Fruit fly (Drosophila melanogaster) whole organism, embryonic: ENCODE data around the gene Tom40.

Source experiments
- ATbp ChIP-seq: fragments of 200-800 bp; sonication (Bioruptor generic); optimal IDR thresholded peaks from 2 replicates; lab custom pipeline; 2017; ENCODE audit warnings: missing biosample characterization, mild to moderate bottlenecking, missing genetic modification characterization, missing genetic modification reagents
- Abd-B ChIP-seq: fragments of 200-800 bp; sonication (Bioruptor generic); optimal IDR thresholded peaks from 2 replicates; lab custom pipeline; 2018; ENCODE audit warnings: missing biosample characterization, mild to moderate bottlenecking, missing genetic modification characterization, moderate library complexity
- CG10543 ChIP-seq: fragments of 200-800 bp; sonication (Bioruptor generic); optimal IDR thresholded peaks from 3 replicates; lab custom pipeline; 2017; ENCODE audit warnings: missing biosample characterization, mild to moderate bottlenecking, missing genetic modification characterization, moderate library complexity
- CG11456 ChIP-seq: fragments of 200-800 bp; sonication (Bioruptor generic); IDR thresholded peaks from 3 replicates; pipeline ENCODE4 v1.3.6; 2022; ENCODE audit warnings: missing biosample characterization, missing genetic modification characterization
- CG11723 ChIP-seq: fragments of 200-800 bp; sonication (Bioruptor generic); optimal IDR thresholded peaks from 2 replicates; lab custom pipeline; 2017; ENCODE audit warnings: missing biosample characterization, mild to moderate bottlenecking, missing genetic modification characterization
- CG13424 ChIP-seq: fragments of 200-800 bp; sonication (Bioruptor generic); optimal IDR thresholded peaks from 2 replicates; lab custom pipeline; 2019; ENCODE audit warnings: missing biosample characterization, mild to moderate bottlenecking, missing genetic modification characterization, moderate library complexity
- CG17328 ChIP-seq: fragments of 200-800 bp; sonication (Bioruptor generic); IDR thresholded peaks from 2 replicates; pipeline ENCODE4 v1.3.6; 2022; ENCODE audit warnings: missing biosample characterization, missing genetic modification characterization
- CG2120 ChIP-seq: fragments of 200-800 bp; sonication (Bioruptor generic); optimal IDR thresholded peaks from 3 replicates; lab custom pipeline; 2016; ENCODE audit warnings: missing biosample characterization, missing genetic modification characterization
- CG32767 ChIP-seq: fragments of 200-800 bp; sonication (Bioruptor generic); IDR thresholded peaks from 2 replicates; pipeline ENCODE4 v1.3.6; 2022; ENCODE audit warnings: missing biosample characterization, missing genetic modification characterization
- CG42726 ChIP-seq: fragments of 200-800 bp; sonication (Bioruptor generic); IDR thresholded peaks from 2 replicates; pipeline ENCODE4 v1.3.6; 2022; ENCODE audit warnings: missing biosample characterization, missing genetic modification characterization; ENCODE audit not compliant: partially characterized antibody
- CG4424 ChIP-seq: fragments of 200-800 bp; sonication (Bioruptor generic); optimal IDR thresholded peaks from 3 replicates; lab custom pipeline; 2016; ENCODE audit warnings: missing biosample characterization, missing genetic modification characterization
- CG5180 ChIP-seq: fragments of 200-800 bp; sonication (Bioruptor generic); optimal IDR thresholded peaks from 3 replicates; lab custom pipeline; 2017; ENCODE audit warnings: missing biosample characterization, missing genetic modification characterization, mild to moderate bottlenecking, moderate library complexity, missing genetic modification reagents
- CG7357 ChIP-seq: fragments of 200-800 bp; sonication (Bioruptor generic); IDR thresholded peaks from 3 replicates; pipeline ENCODE4 v1.3.6; 2022; ENCODE audit warnings: missing biosample characterization, missing genetic modification characterization
- CG7928 ChIP-seq: fragments of 200-800 bp; sonication (Bioruptor generic); optimal IDR thresholded peaks from 2 replicates; lab custom pipeline; 2017; ENCODE audit warnings: missing biosample characterization, mild to moderate bottlenecking, missing genetic modification characterization
- CG8765 ChIP-seq: fragments of 200-800 bp; sonication (Bioruptor generic); IDR thresholded peaks from 2 replicates; pipeline ENCODE4 v1.3.6; 2022; ENCODE audit warnings: missing biosample characterization, missing genetic modification characterization
- CoRest ChIP-seq: fragments of 200-800 bp; sonication (Bioruptor generic); optimal IDR thresholded peaks from 3 replicates; lab custom pipeline; 2018; ENCODE audit warnings: missing biosample characterization, mild to moderate bottlenecking, missing genetic modification characterization, moderate library complexity
- Dfd ChIP-seq, 2 experiments: fragments of >200 bp; optimal IDR thresholded peaks; 2 replicates each; lab custom pipeline; 2017; ENCODE audit warnings: missing biosample characterization in 2 of 2, missing genetic modification characterization in 2 of 2
- Dip2 ChIP-seq: fragments of 200-800 bp; sonication (Bioruptor generic); IDR thresholded peaks from 2 replicates; pipeline ENCODE4 v1.3.6; 2022; ENCODE audit warnings: missing biosample characterization, missing genetic modification characterization
- Doc3 ChIP-seq: fragments of 200-800 bp; sonication (Bioruptor generic); IDR thresholded peaks from 3 replicates; pipeline ENCODE4 v1.3.6; 2022; ENCODE audit warnings: missing biosample characterization, missing genetic modification characterization; ENCODE audit not compliant: partially characterized antibody
- Dp ChIP-seq: fragments of 200-800 bp; sonication (Bioruptor generic); optimal IDR thresholded peaks from 2 replicates; lab custom pipeline; 2018; ENCODE audit warnings: missing biosample characterization, mild to moderate bottlenecking, missing genetic modification characterization, moderate library complexity
- Ets65A ChIP-seq: fragments of 200-800 bp; sonication (Bioruptor generic); peaks from one replicate; lab custom pipeline; 2016; ENCODE audit warnings: missing biosample characterization, missing genetic modification characterization
- Fer3 ChIP-seq: fragments of 200-800 bp; sonication (Bioruptor generic); optimal IDR thresholded peaks from 2 replicates; lab custom pipeline; 2018; ENCODE audit warnings: missing biosample characterization, mild to moderate bottlenecking, missing genetic modification characterization, moderate library complexity
- GATAe ChIP-seq: fragments of 200-800 bp; sonication (Bioruptor generic); conservative IDR thresholded peaks from 2 replicates; pipeline ENCODE4 v1.3.6; 2022; ENCODE audit warnings: missing biosample characterization, missing genetic modification characterization
- Hr39 ChIP-seq: fragments of >200 bp; optimal IDR thresholded peaks from 2 replicates; lab custom pipeline; 2017
- Lim3 ChIP-seq: fragments of 200-800 bp; sonication (Bioruptor generic); IDR thresholded peaks from 2 replicates; pipeline ENCODE4 v1.3.6; 2022; ENCODE audit warnings: missing biosample characterization, missing genetic modification characterization
- MBD-R2 ChIP-seq: fragments of 200-800 bp; sonication (Bioruptor generic); IDR thresholded peaks from 2 replicates; pipeline ENCODE4 v1.3.6; 2022; ENCODE audit warnings: missing biosample characterization, missing genetic modification characterization
- Med ChIP-seq: fragments of 200-800 bp; sonication (Bioruptor generic); peaks from one replicate; lab custom pipeline; 2016; ENCODE audit warnings: missing biosample characterization, missing genetic modification characterization, mild to moderate bottlenecking, inconsistent platforms, moderate library complexity
- Sry-β ChIP-seq: fragments of 200-800 bp; sonication (Bioruptor generic); optimal IDR thresholded peaks from 2 replicates; lab custom pipeline; 2018; ENCODE audit warnings: missing biosample characterization, mild to moderate bottlenecking, missing genetic modification characterization, moderate library complexity
- Sry-δ ChIP-seq: fragments of 200-800 bp; sonication (Bioruptor generic); optimal IDR thresholded peaks from 2 replicates; lab custom pipeline; 2016; ENCODE audit warnings: missing biosample characterization, missing genetic modification characterization
- YL-1 ChIP-seq: fragments of 200-800 bp; sonication (Bioruptor generic); optimal IDR thresholded peaks from 3 replicates; lab custom pipeline; 2017; ENCODE audit warnings: missing biosample characterization, mild to moderate bottlenecking, missing genetic modification characterization
- aop ChIP-seq: fragments of 200-800 bp; sonication (Bioruptor generic); IDR thresholded peaks from 2 replicates; pipeline ENCODE4 v1.3.6; 2022; ENCODE audit warnings: missing biosample characterization, missing genetic modification characterization
- cato ChIP-seq: fragments of 200-800 bp; sonication (Bioruptor generic); optimal IDR thresholded peaks from 2 replicates; lab custom pipeline; 2016; ENCODE audit warnings: missing biosample characterization, missing genetic modification characterization, borderline replicate concordance
- caup ChIP-seq: fragments of 200-800 bp; sonication (Bioruptor generic); optimal IDR thresholded peaks from 3 replicates; lab custom pipeline; 2017; ENCODE audit warnings: missing biosample characterization, mild to moderate bottlenecking, missing genetic modification characterization, moderate library complexity; ENCODE audit not compliant: severe bottlenecking
- ci ChIP-seq: fragments of 200-800 bp; sonication (Bioruptor generic); IDR thresholded peaks from 3 replicates; pipeline ENCODE4 v1.3.6; 2022; ENCODE audit warnings: missing biosample characterization, missing genetic modification characterization
- danr ChIP-seq: fragments of 200-800 bp; sonication (Bioruptor generic); IDR thresholded peaks from 2 replicates; pipeline ENCODE4 v1.3.6; 2022; ENCODE audit warnings: missing biosample characterization, missing genetic modification characterization
- dmrt99B ChIP-seq: fragments of 200-800 bp; sonication (Bioruptor generic); optimal IDR thresholded peaks from 2 replicates; lab custom pipeline; 2018; ENCODE audit warnings: missing biosample characterization, mild to moderate bottlenecking, missing genetic modification characterization, moderate library complexity
- fd102C ChIP-seq: fragments of 200-800 bp; sonication (Bioruptor generic); optimal IDR thresholded peaks from 2 replicates; lab custom pipeline; 2018; ENCODE audit warnings: missing biosample characterization, mild to moderate bottlenecking, missing genetic modification characterization, moderate library complexity
- fd3F ChIP-seq: fragments of 200-800 bp; sonication (Bioruptor generic); optimal IDR thresholded peaks from 2 replicates; lab custom pipeline; 2018; ENCODE audit warnings: missing biosample characterization, mild to moderate bottlenecking, missing genetic modification characterization, moderate library complexity
- gsb ChIP-seq: fragments of 200-800 bp; sonication (Bioruptor generic); IDR thresholded peaks from 2 replicates; pipeline ENCODE4 v1.3.6; 2022; ENCODE audit warnings: missing biosample characterization, missing genetic modification characterization
- hkb ChIP-seq, 2 experiments: fragments of 200-800 bp in 1 of 2; fragments of >200 bp in 1 of 2; sonication (Bioruptor generic) in 1 of 2; IDR thresholded peaks in 1 of 2; optimal IDR thresholded peaks in 1 of 2; 2 replicates each; pipeline versions ENCODE4 v1.3.6 to Lab custom; 2017 to 2022; ENCODE audit warnings: missing biosample characterization in 1 of 2, missing genetic modification characterization in 1 of 2
- luna ChIP-seq: fragments of 200-800 bp; sonication (Bioruptor generic); optimal IDR thresholded peaks from 2 replicates; lab custom pipeline; 2016; ENCODE audit warnings: missing biosample characterization, missing genetic modification characterization
- nerfin-1 ChIP-seq: fragments of 200-800 bp; sonication (Bioruptor generic); optimal IDR thresholded peaks from 3 replicates; lab custom pipeline; 2019; ENCODE audit warnings: missing biosample characterization, mild to moderate bottlenecking, missing genetic modification characterization, moderate library complexity
- odd ChIP-seq: fragments of 200-800 bp; sonication (Bioruptor generic); optimal IDR thresholded peaks from 2 replicates; lab custom pipeline; 2017; ENCODE audit warnings: missing biosample characterization, mild to moderate bottlenecking, missing genetic modification characterization
- pb ChIP-seq: fragments of 200-800 bp; sonication (Bioruptor generic); optimal IDR thresholded peaks from 3 replicates; lab custom pipeline; 2016; ENCODE audit warnings: missing biosample characterization, missing genetic modification characterization
- ssp ChIP-seq: fragments of 200-800 bp; sonication (Bioruptor generic); IDR thresholded peaks from 2 replicates; pipeline ENCODE4 v1.3.6; 2022; ENCODE audit warnings: missing biosample characterization, missing genetic modification characterization
- twi ChIP-seq: fragments of 200-800 bp; optimal IDR thresholded peaks from 2 replicates; lab custom pipeline; 2019; ENCODE audit warnings: missing biosample characterization, mild to moderate bottlenecking, missing genetic modification characterization, moderate library complexity
- vvl ChIP-seq: fragments of 200-800 bp; sonication (Bioruptor generic); IDR thresholded peaks from 2 replicates; pipeline ENCODE4 v1.3.6; 2022; ENCODE audit warnings: missing biosample characterization, missing genetic modification characterization
- zen ChIP-seq: fragments of 200-800 bp; sonication (Bioruptor generic); optimal IDR thresholded peaks from 3 replicates; lab custom pipeline; 2018; ENCODE audit warnings: missing biosample characterization, mild to moderate bottlenecking, missing genetic modification characterization, moderate library complexity

Gene Tom40

dm6 chrX:7698000-7698896, 38.4 kb upstream of the Tom40 start (continued):
- TF ChIP-seq Med (peak; percentile 98), CG2120 (GFP tag; lab: Kevin White, UChicago) (peak; percentile 97), nerfin-1 (peak; percentile 91), Abd-B (GFP tag; lab: Kevin White, UChicago) (peak; percentile 96), Hr39 (no peak), caup (GFP tag; lab: Kevin White, UChicago) (peak; percentile 95), CG11723 (peak; percentile 91), YL-1 (peak; percentile 84), Sry-β (peak; percentile 55), CG10543 (GFP tag; lab: Kevin White, UChicago) (peak; percentile 90), Doc3 (GFP tag; lab: Robert Waterston, UW) (no peak), GATAe (GFP tag; lab: Robert Waterston, UW) (peak; percentile 92), CG42726 (GFP tag; lab: Robert Waterston, UW) (no peak), CG8765 (GFP tag; lab: Robert Waterston, UW) (peak; percentile 74; the same call in 1 of the 2 replicates), gsb (peak; percentile 93), Sry-δ (GFP tag; lab: Kevin White, UChicago) (peak; percentile 57), dmrt99B (peak; percentile 98), ssp (GFP tag; lab: Robert Waterston, UW) (peak; percentile 87), CG32767 (GFP tag; lab: Robert Waterston, UW) (peak; percentile 96), danr (GFP tag; lab: Robert Waterston, UW) (peak; percentile 90), CG13424 (tag; lab: Kevin White, UChicago) (peak; percentile 96), Dp (GFP tag; lab: Kevin White, UChicago) (peak; percentile 13), ci (GFP tag; lab: Robert Waterston, UW) (peak; percentile 97), luna (peak; percentile 71), Lim3 (GFP tag; lab: Robert Waterston, UW) (peak; percentile 90), Fer3 (tag; lab: Kevin White, UChicago) (peak; percentile 97), cato (peak; percentile 80), fd3F (peak; percentile 96), CG17328 (GFP tag; lab: Robert Waterston, UW) (peak; percentile 94), Ets65A (GFP tag; lab: Kevin White, UChicago) (peak; percentile 98), CG4424 (peak; percentile 93), aop (GFP tag; lab: Robert Waterston, UW) (peak; percentile 80; the same call in 1 of the 2 replicates), vvl (peak; percentile 98), fd102C (no peak), pb (GFP tag; lab: Kevin White, UChicago) (peak; percentile 78), twi (tag; lab: Kevin White, UChicago) (peak; percentile 85), ATbp (GFP tag; lab: Kevin White, UChicago) (peak; percentile 95), Dip2 (GFP tag; lab: Robert Waterston, UW) (0 out of 2 replicates have a peak, but pooled peaks have one; percentile 62), CG7357 (peak; percentile 82), odd (GFP tag; lab: Kevin White, UChicago) (peak; percentile 93), CG7928 (GFP tag; lab: Kevin White, UChicago) (peak; percentile 76), CG5180 (peak; percentile 88), zen (peak; percentile 88), CG11456 (GFP tag; lab: Robert Waterston, UW) (peak; percentile 94), CoRest (peak; percentile 97), Dfd (GFP tag; optimal IDR thresholded peaks at IDR 0.05; lab: Kevin White, UChicago) (peak in 1 of 2 experiments; percentile 34), MBD-R2 (peak; percentile 91), hkb (optimal IDR thresholded peaks at IDR 0.05; lab: Kevin White, UChicago) (no peak), hkb (GFP tag; IDR thresholded peaks at IDR 0.05; lab: Robert Waterston, UW) (peak; percentile 97)
